Fruit fly (Drosophila melanogaster) whole organism, embryonic: ENCODE measurements around the gene CG34325.

Experiments used
- B-H2 ChIP-seq: fragments of 200-800 bp; sonication (Bioruptor generic); optimal IDR thresholded peaks from 2 replicates; lab custom pipeline; 2018; ENCODE audit warnings: missing biosample characterization, mild to moderate bottlenecking, missing genetic modification characterization
- Blimp-1 ChIP-seq: fragments of 200-800 bp; sonication (Bioruptor generic); optimal IDR thresholded peaks from 3 replicates; lab custom pipeline; 2018; ENCODE audit warnings: missing biosample characterization, missing genetic modification characterization, mild to moderate bottlenecking, moderate library complexity, missing genetic modification reagents
- CG11247 ChIP-seq: fragments of 200-800 bp; sonication (Bioruptor generic); IDR thresholded peaks from 2 replicates; pipeline ENCODE4 v1.3.6; 2022; ENCODE audit warnings: missing biosample characterization, missing genetic modification characterization
- CG11398 ChIP-seq: fragments of 200-800 bp; sonication (Bioruptor generic); optimal IDR thresholded peaks from 2 replicates; lab custom pipeline; 2016; ENCODE audit warnings: missing biosample characterization, missing genetic modification characterization
- CG12219 ChIP-seq: fragments of 200-800 bp; sonication (Bioruptor generic); optimal IDR thresholded peaks from 3 replicates; lab custom pipeline; 2018; ENCODE audit warnings: missing biosample characterization, mild to moderate bottlenecking, missing genetic modification characterization
- CG12659 ChIP-seq: fragments of 200-800 bp; sonication (Bioruptor generic); optimal IDR thresholded peaks from 3 replicates; lab custom pipeline; 2017; ENCODE audit warnings: mild to moderate bottlenecking, missing biosample characterization, missing genetic modification reagents, missing genetic modification characterization
- CG13624 ChIP-seq: fragments of 200-800 bp; sonication (Bioruptor generic); optimal IDR thresholded peaks from 2 replicates; lab custom pipeline; 2016; ENCODE audit warnings: missing biosample characterization, missing genetic modification characterization
- CG13775 ChIP-seq: fragments of 200-800 bp; sonication (Bioruptor generic); optimal IDR thresholded peaks from 3 replicates; lab custom pipeline; 2017; ENCODE audit warnings: missing biosample characterization, mild to moderate bottlenecking, missing genetic modification characterization
- CG14441 ChIP-seq: fragments of 200-800 bp; sonication (Bioruptor generic); IDR thresholded peaks from 2 replicates; pipeline ENCODE4 v1.3.6; 2022; ENCODE audit warnings: missing biosample characterization, missing genetic modification characterization
- CG15601 ChIP-seq: fragments of 200-800 bp; sonication (Bioruptor generic); optimal IDR thresholded peaks from 3 replicates; lab custom pipeline; 2019; ENCODE audit warnings: missing biosample characterization, mild to moderate bottlenecking, missing genetic modification characterization, moderate library complexity
- CG17385 ChIP-seq: fragments of 200-800 bp; sonication (Bioruptor generic); optimal IDR thresholded peaks from 3 replicates; lab custom pipeline; 2018; ENCODE audit warnings: missing biosample characterization, mild to moderate bottlenecking, missing genetic modification characterization
- CG1792 ChIP-seq: fragments of 200-800 bp; sonication (Bioruptor generic); optimal IDR thresholded peaks from 2 replicates; lab custom pipeline; 2016; ENCODE audit warnings: missing biosample characterization, missing genetic modification characterization
- CG30403 ChIP-seq: fragments of 200-800 bp; sonication (Bioruptor generic); optimal IDR thresholded peaks from 3 replicates; lab custom pipeline; 2016; ENCODE audit warnings: missing biosample characterization, missing genetic modification characterization
- CG30431 ChIP-seq: fragments of 200-800 bp; sonication (Bioruptor generic); optimal IDR thresholded peaks from 2 replicates; lab custom pipeline; 2017; ENCODE audit warnings: missing biosample characterization, missing genetic modification characterization
- CG3281 ChIP-seq: fragments of 200-800 bp; sonication (Bioruptor generic); optimal IDR thresholded peaks from 3 replicates; lab custom pipeline; 2017; ENCODE audit warnings: missing biosample characterization, mild to moderate bottlenecking, missing genetic modification characterization
- CG4282 ChIP-seq: fragments of 200-800 bp; sonication (Bioruptor generic); optimal IDR thresholded peaks from 2 replicates; lab custom pipeline; 2016; ENCODE audit warnings: missing biosample characterization, missing genetic modification characterization
- CG4707 ChIP-seq: fragments of 200-800 bp; sonication (Bioruptor generic); optimal IDR thresholded peaks from 2 replicates; lab custom pipeline; 2018; ENCODE audit warnings: missing biosample characterization, mild to moderate bottlenecking, missing genetic modification characterization, moderate library complexity
- CG6854 ChIP-seq: fragments of 200-800 bp; sonication (Bioruptor generic); optimal IDR thresholded peaks from 3 replicates; lab custom pipeline; 2017; ENCODE audit warnings: missing biosample characterization, mild to moderate bottlenecking, missing genetic modification characterization
- CG8290 ChIP-seq, 3 experiments: fragments of 200-800 bp; sonication (Bioruptor generic); optimal IDR thresholded peaks; 2 replicates each; lab custom pipeline; 2016 to 2019; ENCODE audit warnings: missing biosample characterization in 3 of 3, missing genetic modification characterization in 3 of 3, mild to moderate bottlenecking in 2 of 3, moderate library complexity in 1 of 3
- CG8924 ChIP-seq: fragments of 200-800 bp; optimal IDR thresholded peaks from 3 replicates; lab custom pipeline; 2019; ENCODE audit warnings: missing biosample characterization, mild to moderate bottlenecking, missing genetic modification characterization, moderate library complexity
- CG8944 ChIP-seq: fragments of 200-800 bp; sonication (Bioruptor generic); optimal IDR thresholded peaks from 3 replicates; lab custom pipeline; 2016; ENCODE audit warnings: missing biosample characterization, missing genetic modification characterization
- CHES-1-like ChIP-seq: fragments of 200-800 bp; sonication (Bioruptor generic); optimal IDR thresholded peaks from 2 replicates; lab custom pipeline; 2016; ENCODE audit warnings: missing biosample characterization, missing genetic modification characterization
- Dbx ChIP-seq: fragments of 200-800 bp; sonication (Bioruptor generic); IDR thresholded peaks from 3 replicates; pipeline ENCODE4 v1.3.6; 2022; ENCODE audit warnings: missing biosample characterization, missing genetic modification characterization
- E2f1 ChIP-seq: fragments of 200-800 bp; sonication (Bioruptor generic); IDR thresholded peaks from 2 replicates; pipeline ENCODE4 v1.3.6; 2022; ENCODE audit warnings: missing biosample characterization, missing genetic modification characterization
- E2f2 ChIP-seq: fragments of 200-800 bp; sonication (Bioruptor generic); IDR thresholded peaks from 2 replicates; pipeline ENCODE4 v1.3.6; 2022; ENCODE audit warnings: missing biosample characterization, missing genetic modification characterization
- H15 ChIP-seq: fragments of 200-800 bp; sonication (Bioruptor generic); IDR thresholded peaks from 3 replicates; pipeline ENCODE4 v1.3.6; 2022; ENCODE audit warnings: missing biosample characterization, missing genetic modification characterization
- Hey ChIP-seq: fragments of 200-800 bp; sonication (Bioruptor generic); optimal IDR thresholded peaks from 3 replicates; lab custom pipeline; 2018; ENCODE audit warnings: missing biosample characterization, mild to moderate bottlenecking, missing genetic modification characterization
- Lim3 ChIP-seq: fragments of 200-800 bp; sonication (Bioruptor generic); IDR thresholded peaks from 2 replicates; pipeline ENCODE4 v1.3.6; 2022; ENCODE audit warnings: missing biosample characterization, missing genetic modification characterization
- Max ChIP-seq: fragments of 200-800 bp; sonication (Bioruptor generic); optimal IDR thresholded peaks from 2 replicates; lab custom pipeline; 2016; ENCODE audit warnings: missing biosample characterization, mild to moderate bottlenecking, missing genetic modification characterization
- Optix ChIP-seq: fragments of 200-800 bp; sonication (Bioruptor generic); IDR thresholded peaks from 3 replicates; pipeline ENCODE4 v1.3.6; 2022; ENCODE audit warnings: missing biosample characterization, missing genetic modification characterization
- Ptx1 ChIP-seq: fragments of 200-800 bp; sonication (Bioruptor generic); IDR thresholded peaks from 2 replicates; pipeline ENCODE4 v1.3.6; 2022; ENCODE audit warnings: missing biosample characterization, missing genetic modification characterization
- Sry-β ChIP-seq: fragments of 200-800 bp; sonication (Bioruptor generic); optimal IDR thresholded peaks from 2 replicates; lab custom pipeline; 2018; ENCODE audit warnings: missing biosample characterization, mild to moderate bottlenecking, missing genetic modification characterization, moderate library complexity
- bab2 ChIP-seq: fragments of 200-800 bp; sonication (Bioruptor generic); optimal IDR thresholded peaks from 2 replicates; lab custom pipeline; 2016; ENCODE audit warnings: missing biosample characterization, missing genetic modification characterization
- bcd ChIP-seq: fragments of 200-800 bp; sonication (Bioruptor generic); optimal IDR thresholded peaks from 2 replicates; lab custom pipeline; 2017; ENCODE audit warnings: missing biosample characterization, mild to moderate bottlenecking, missing genetic modification characterization
- chm ChIP-seq: fragments of 200-800 bp; sonication (Bioruptor generic); IDR thresholded peaks from 2 replicates; pipeline ENCODE4 v1.3.6; 2022; ENCODE audit warnings: missing biosample characterization, missing genetic modification characterization
- dati ChIP-seq: fragments of 200-800 bp; sonication (Bioruptor generic); IDR thresholded peaks from 2 replicates; pipeline ENCODE4 v1.3.6; 2022; ENCODE audit warnings: missing biosample characterization, missing genetic modification characterization
- dysf ChIP-seq: fragments of 200-800 bp; sonication (Bioruptor generic); IDR thresholded peaks from 3 replicates; pipeline ENCODE4 v1.3.6; 2022; ENCODE audit warnings: missing biosample characterization, missing genetic modification characterization
- eyg ChIP-seq: fragments of 200-800 bp; sonication (Bioruptor generic); optimal IDR thresholded peaks from 3 replicates; lab custom pipeline; 2016; ENCODE audit warnings: missing biosample characterization, missing genetic modification characterization
- fd3F ChIP-seq: fragments of 200-800 bp; sonication (Bioruptor generic); optimal IDR thresholded peaks from 2 replicates; lab custom pipeline; 2018; ENCODE audit warnings: missing biosample characterization, mild to moderate bottlenecking, missing genetic modification characterization, moderate library complexity
- gce ChIP-seq: fragments of 200-800 bp; sonication (Bioruptor generic); IDR thresholded peaks from 3 replicates; pipeline ENCODE4 v1.3.6; 2022; ENCODE audit warnings: missing biosample characterization, missing genetic modification characterization
- gcm ChIP-seq: fragments of 200-800 bp; sonication (Bioruptor generic); optimal IDR thresholded peaks from 2 replicates; lab custom pipeline; 2019; ENCODE audit warnings: missing biosample characterization, mild to moderate bottlenecking, missing genetic modification characterization, moderate library complexity
- gem ChIP-seq: fragments of 200-800 bp; sonication (Bioruptor generic); optimal IDR thresholded peaks from 2 replicates; lab custom pipeline; 2019; ENCODE audit warnings: missing biosample characterization, mild to moderate bottlenecking, missing genetic modification characterization, moderate library complexity
- kay ChIP-seq: fragments of 200-800 bp; sonication (Bioruptor generic); optimal IDR thresholded peaks from 2 replicates; lab custom pipeline; 2016; ENCODE audit warnings: missing biosample characterization, missing genetic modification characterization
- phol ChIP-seq: fragments of 200-800 bp; sonication (Bioruptor generic); optimal IDR thresholded peaks from 3 replicates; lab custom pipeline; 2018; ENCODE audit warnings: missing biosample characterization, mild to moderate bottlenecking, missing genetic modification characterization, moderate library complexity
- pnt ChIP-seq: fragments of 200-800 bp; sonication (Bioruptor generic); optimal IDR thresholded peaks from 3 replicates; lab custom pipeline; 2016; ENCODE audit warnings: missing biosample characterization, missing genetic modification characterization
- sna ChIP-seq: fragments of 200-800 bp; sonication (Bioruptor generic); IDR thresholded peaks from 2 replicates; pipeline ENCODE4 v1.3.6; 2022; ENCODE audit warnings: missing biosample characterization, missing genetic modification characterization; ENCODE audit not compliant: partially characterized antibody
- so ChIP-seq: fragments of 200-800 bp; sonication (Bioruptor generic); IDR thresholded peaks from 3 replicates; pipeline ENCODE4 v1.3.6; 2022; ENCODE audit warnings: missing biosample characterization, missing genetic modification characterization
- stwl ChIP-seq: fragments of 200-800 bp; sonication (Bioruptor generic); optimal IDR thresholded peaks from 3 replicates; lab custom pipeline; 2018; ENCODE audit warnings: missing biosample characterization, mild to moderate bottlenecking, missing genetic modification characterization, moderate library complexity

CG34325 gene

DNA sequence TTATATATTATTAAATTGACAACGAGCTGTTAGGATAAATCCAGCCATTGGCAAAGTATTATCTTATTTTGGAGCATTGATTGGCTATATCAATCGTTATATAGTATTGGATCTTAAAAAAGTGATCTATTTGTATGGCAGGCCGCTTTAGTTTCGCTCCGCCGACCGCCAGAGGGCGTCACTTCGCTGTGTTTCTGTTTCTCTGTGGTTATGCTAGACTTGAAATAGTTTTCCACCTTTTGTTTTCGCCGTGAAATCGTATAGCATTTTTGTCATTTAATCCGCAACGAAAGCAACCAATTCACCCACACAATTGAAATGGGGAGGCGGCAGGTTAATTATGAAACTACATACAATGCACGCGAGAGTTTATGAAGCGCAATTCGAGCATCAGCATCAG lies 25.6 kb upstream of the CG34325 start (continued):
- TF ChIP-seq CG4282 (GFP tag; lab: Kevin White, UChicago) (no peak), CG14441 (GFP tag; lab: Robert Waterston, UW) (no peak), fd3F (no peak), CG8944 (GFP tag; lab: Kevin White, UChicago) (no peak), Optix (GFP tag; lab: Robert Waterston, UW) (no peak), CG1792 (no peak), CG13775 (GFP tag; lab: Kevin White, UChicago) (no peak), pnt (no peak), B-H2 (GFP tag; lab: Kevin White, UChicago) (no peak), E2f2 (GFP tag; lab: Robert Waterston, UW) (no peak), CG13624 (GFP tag; lab: Kevin White, UChicago) (no peak), Dbx (GFP tag; lab: Robert Waterston, UW) (no peak), Blimp-1 (GFP tag; lab: Kevin White, UChicago) (no peak), CG12659 (GFP tag; lab: Kevin White, UChicago) (no peak), dati (GFP tag; lab: Robert Waterston, UW) (no peak), stwl (tag; lab: Kevin White, UChicago) (peak; percentile 8), Ptx1 (GFP tag; lab: Robert Waterston, UW) (no peak), CG8924 (tag; lab: Kevin White, UChicago) (no peak), Max (GFP tag; lab: Kevin White, UChicago) (no peak), CG30431 (GFP tag; lab: Kevin White, UChicago) (no peak), gce (GFP tag; lab: Robert Waterston, UW) (no peak), gcm (GFP tag; lab: Kevin White, UChicago) (no peak), gem (tag; lab: Kevin White, UChicago) (no peak), Hey (tag; lab: Kevin White, UChicago) (no peak), CG8290 (GFP tag; optimal IDR thresholded peaks at IDR 0.05; lab: Kevin White, UChicago) (peak; percentile 71), CG8290 (tag; optimal IDR thresholded peaks at IDR 0.05; lab: Kevin White, UChicago) (no peak), bab2 (GFP tag; lab: Kevin White, UChicago) (no peak), chm (0 out of 2 replicates have a peak, but pooled peaks have one; percentile 14), CG11247 (no peak), E2f1 (GFP tag; lab: Robert Waterston, UW) (no peak), CG15601 (tag; lab: Kevin White, UChicago) (no peak), bcd (no peak), H15 (no peak), CG4707 (GFP tag; lab: Kevin White, UChicago) (no peak), CG17385 (peak; percentile 27), dysf (no peak), CG11398 (GFP tag; lab: Kevin White, UChicago) (no peak), sna (no peak), phol (tag; lab: Kevin White, UChicago) (no peak), eyg (GFP tag; lab: Kevin White, UChicago) (no peak), CG30403 (GFP tag; lab: Kevin White, UChicago) (no peak), so (no peak), CG6854 (no peak), kay (GFP tag; lab: Kevin White, UChicago) (no peak), CG3281 (GFP tag; lab: Kevin White, UChicago) (no peak), Sry-β (no peak), CHES-1-like (no peak), CG12219 (peak; percentile 8), Lim3 (GFP tag; lab: Robert Waterston, UW) (no peak)
- TF ChIP-seq, all 482 proteins: peak for 26
